Fruit fly (Drosophila melanogaster) whole organism, wandering third instar larva: Measurements from ENCODE around the gene mRpL23.

ENCODE experiments used
- Hr78 ChIP-seq: fragments of >200 bp; optimal IDR thresholded peaks from 2 replicates; lab custom pipeline; 2017; ENCODE audit warnings: missing biosample characterization, missing genetic modification characterization
- Jra ChIP-seq: sonication (Bioruptor generic); optimal IDR thresholded peaks from 2 replicates; lab custom pipeline; 2016; ENCODE audit warnings: missing biosample characterization, missing genetic modification characterization
- dl ChIP-seq, 2 experiments: fragments of 175-275, 200-275 bp in 1 of 2; fragments of 200-275 bp in 1 of 2; sonication (Bioruptor generic); optimal IDR thresholded peaks; lab custom pipeline; 2018; ENCODE audit warnings: mild to moderate bottlenecking in 2 of 2, missing biosample characterization in 2 of 2, missing genetic modification characterization in 2 of 2, moderate library complexity in 2 of 2; ENCODE audit not compliant: partially characterized antibody in 2 of 2, insufficient read depth in 1 of 2
- foxo ChIP-seq, 2 experiments: fragments of 200-800 bp; sonication (Bioruptor generic); optimal IDR thresholded peaks; 2 replicates in 1 of 2; 3 replicates in 1 of 2; lab custom pipeline; 2016 to 2017; ENCODE audit warnings: missing biosample characterization in 2 of 2, missing genetic modification characterization in 2 of 2
- fru ChIP-seq: fragments of 200-800 bp; sonication (Bioruptor generic); optimal IDR thresholded peaks from 3 replicates; lab custom pipeline; 2016; ENCODE audit warnings: missing biosample characterization, mild to moderate bottlenecking, missing genetic modification characterization

DNA sequence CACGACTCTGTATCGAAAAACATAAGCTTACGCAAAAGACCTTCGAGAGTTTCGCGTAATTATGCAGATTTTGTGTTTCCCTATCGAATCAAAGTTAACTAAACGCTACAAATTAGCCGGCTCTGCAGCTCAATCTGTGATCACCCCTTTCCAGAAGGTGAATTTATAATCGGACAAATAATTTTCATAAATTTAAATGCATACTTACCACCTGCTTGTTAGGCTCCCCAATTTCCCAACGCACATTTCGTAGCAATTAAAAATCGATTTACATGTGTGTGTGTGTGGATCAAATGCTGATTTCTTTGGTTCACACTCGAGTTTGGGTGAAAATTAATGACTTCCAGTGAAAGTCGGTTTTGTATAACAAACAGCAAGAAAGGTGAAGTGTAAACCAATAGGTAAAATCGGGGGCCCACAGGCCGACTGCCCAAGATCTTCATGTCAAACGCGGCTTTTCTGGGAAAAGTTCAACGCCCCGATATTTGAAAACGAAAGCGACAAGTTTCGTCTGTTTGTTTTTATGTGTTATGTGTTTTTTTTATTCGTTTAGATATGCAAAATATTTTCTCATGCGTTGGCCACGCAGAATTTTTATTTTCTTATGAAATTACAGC is 24.2 kb upstream of the mRpL23 start:
- TF ChIP-seq Hr78 (no peak), Jra (GFP tag; lab: Kevin White, UChicago) (no peak), dl (GFP tag; optimal IDR thresholded peaks at IDR 0.05; lab: Kevin White, UChicago; ENCODE audit: insufficient read depth in 1 of 2, partially characterized antibody in 2 of 2) (no peak), fru (no peak), foxo (GFP tag; optimal IDR thresholded peaks at IDR 0.05; lab: Kevin White, UChicago) (no peak)
